Fruit fly (Drosophila melanogaster) Kc167 (cell line): Measurements from ENCODE around the gene CG7772.

Experiments
- Sin3A ChIP-seq: fragments of >200 bp; optimal IDR thresholded peaks from 2 replicates; lab custom pipeline; 2018; ENCODE audit warnings: missing external identifiers
- h ChIP-seq: fragments of >200 bp; optimal IDR thresholded peaks from 3 replicates; lab custom pipeline; 2018; ENCODE audit warnings: missing external identifiers

DNA sequence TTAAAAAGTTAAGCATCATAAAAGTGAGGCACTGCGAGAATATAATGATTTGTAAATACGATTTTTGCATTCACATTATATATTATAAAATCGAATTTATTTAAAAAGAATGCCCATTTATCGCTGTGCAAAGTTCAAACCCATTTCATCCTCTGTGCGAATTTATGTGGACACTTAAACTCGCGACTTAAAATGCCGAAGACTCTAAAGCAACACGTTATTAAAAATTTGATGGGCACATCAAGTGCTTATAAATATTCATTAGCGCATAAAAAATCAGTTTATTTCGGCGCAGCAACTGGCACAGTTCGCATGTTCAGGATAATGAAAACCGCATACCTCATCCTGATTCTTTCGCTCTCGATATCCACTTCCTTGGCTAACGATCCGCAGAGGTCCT, 19.2 kb downstream of the CG7772 start, which contains the start of gene CG6788:
- TF ChIP-seq h (no peak), Sin3A (lab: Kevin White, UChicago) (no peak)
